Worm (Caenorhabditis elegans) whole organism, L3 larva: ENCODE data around the gene sra-11.

ENCODE experiments used
- ceh-82 ChIP-seq: fragments of 150-350 bp; optimal IDR thresholded peaks from 2 replicates; lab custom pipeline; 2014; ENCODE audit warnings: missing biosample characterization, missing genetic modification characterization
- daf-12 ChIP-seq: fragments of 150-350 bp; optimal IDR thresholded peaks from 2 replicates; lab custom pipeline; 2014; ENCODE audit warnings: missing biosample characterization, missing genetic modification reagents, missing genetic modification characterization
- egl-27 ChIP-seq: sonication (generic microtip); optimal IDR thresholded peaks from 4 replicates; lab custom pipeline; 2017; ENCODE audit warnings: missing biosample characterization, missing genetic modification reagents, missing genetic modification characterization
- elt-1 ChIP-seq: fragments of 150-350 bp; optimal IDR thresholded peaks from 2 replicates; lab custom pipeline; 2014; ENCODE audit warnings: missing biosample characterization, missing genetic modification characterization
- elt-2 ChIP-seq: sonication (generic microtip); optimal IDR thresholded peaks from 2 replicates; lab custom pipeline; 2016; ENCODE audit warnings: missing genetic modification reagents, mild to moderate bottlenecking, missing genetic modification characterization, missing compliant biosample characterization
- jun-1 ChIP-seq: fragments of 150-350 bp; optimal IDR thresholded peaks from 2 replicates; lab custom pipeline; 2014; ENCODE audit warnings: missing biosample characterization, missing genetic modification reagents, missing genetic modification characterization
- lin-15B ChIP-seq: fragments of 150-350 bp; optimal IDR thresholded peaks from 2 replicates; lab custom pipeline; 2014; ENCODE audit warnings: missing biosample characterization, missing genetic modification characterization
- lin-39 ChIP-seq: fragments of 150-350 bp; optimal IDR thresholded peaks from 2 replicates; lab custom pipeline; 2018; ENCODE audit warnings: missing biosample characterization, missing genetic modification reagents, missing genetic modification characterization
- nfya-1 ChIP-seq: sonication (generic microtip); optimal IDR thresholded peaks from 2 replicates; lab custom pipeline; 2017; ENCODE audit warnings: missing genetic modification characterization, mild to moderate bottlenecking, missing compliant biosample characterization, antibody characterized with exemption, moderate library complexity; ENCODE audit not compliant: insufficient read depth
- nhr-12 ChIP-seq: fragments of 150-350 bp; optimal IDR thresholded peaks from 2 replicates; lab custom pipeline; 2014; ENCODE audit warnings: missing biosample characterization, missing genetic modification characterization
- nhr-23 ChIP-seq: fragments of 150-350 bp; optimal IDR thresholded peaks from 2 replicates; lab custom pipeline; 2014; ENCODE audit warnings: missing biosample characterization, missing genetic modification reagents, missing genetic modification characterization
- nhr-25 ChIP-seq: sonication (generic microtip); optimal IDR thresholded peaks from 2 replicates; lab custom pipeline; 2017; ENCODE audit warnings: missing biosample characterization, missing genetic modification characterization
- nhr-43 ChIP-seq: sonication (generic microtip); optimal IDR thresholded peaks from 2 replicates; lab custom pipeline; 2016; ENCODE audit warnings: mild to moderate bottlenecking, missing genetic modification characterization, missing compliant biosample characterization; ENCODE audit not compliant: poor library complexity, severe bottlenecking
- nhr-67 ChIP-seq: fragments of 150-350 bp; optimal IDR thresholded peaks from 2 replicates; lab custom pipeline; 2014; ENCODE audit warnings: missing biosample characterization, missing genetic modification characterization
- nhr-76 ChIP-seq: fragments of 150-350 bp; sonication (generic microtip); optimal IDR thresholded peaks from 5 replicates; lab custom pipeline; 2014; ENCODE audit warnings: missing biosample characterization, missing genetic modification characterization
- pha-4 ChIP-seq: fragments of 150-350 bp; optimal IDR thresholded peaks from 2 replicates; lab custom pipeline; 2014; ENCODE audit warnings: missing biosample characterization, missing genetic modification reagents, missing genetic modification characterization
- pqm-1 ChIP-seq: fragments of 150-350 bp; optimal IDR thresholded peaks from 2 replicates; lab custom pipeline; 2017; ENCODE audit warnings: missing biosample characterization, missing genetic modification characterization, inconsistent platforms
- snpc-4 ChIP-seq: fragments of 150-350 bp; optimal IDR thresholded peaks from 2 replicates; lab custom pipeline; 2014; ENCODE audit warnings: missing biosample characterization, missing genetic modification characterization

Gene sra-11

ce11 chrII:10861723-10862486 lies 48.2 kb downstream of the sra-11 start:
- TF ChIP-seq pqm-1 (peak; percentile 23), nhr-43 (tag; lab: Kevin White, UChicago) (peak; percentile 32), nhr-25 (tag; lab: Kevin White, UChicago) (peak; percentile 80), lin-39 (tag; lab: Kevin White, UChicago) (peak; percentile 28), nhr-12 (tag; lab: Kevin White, UChicago) (no peak), nhr-23 (tag; lab: Kevin White, UChicago) (peak; percentile 1), nfya-1 (tag; lab: Kevin White, UChicago) (peak; percentile 3), elt-2 (peak; percentile 85), nhr-67 (no peak), egl-27 (tag; lab: Kevin White, UChicago) (no peak), elt-1 (tag; lab: Kevin White, UChicago) (peak; percentile 78)

DNA sequence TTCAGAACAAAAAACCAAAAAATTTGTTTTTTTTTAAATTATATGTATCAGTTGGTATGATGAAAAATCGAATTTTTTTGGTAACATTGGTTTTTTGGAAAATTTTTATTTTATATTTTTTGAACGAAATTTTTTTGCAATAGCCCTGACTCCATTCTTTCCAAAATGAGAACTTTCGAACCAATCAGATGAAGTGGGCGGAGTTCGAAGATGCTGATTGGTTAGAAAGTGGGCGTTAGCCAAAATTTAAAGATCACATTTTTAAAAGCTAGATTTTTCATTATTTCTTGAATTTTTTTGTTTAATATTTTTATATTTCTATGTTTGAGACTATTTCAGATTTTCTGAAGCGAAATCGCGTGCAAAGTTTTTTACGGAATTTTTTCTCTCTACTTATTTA lies 48.8 kb downstream of the sra-11 start:
- TF ChIP-seq ceh-82 (tag; lab: Kevin White, UChicago) = no peak
- TF ChIP-seq nfya-1 (tag; lab: Kevin White, UChicago) = peak; percentile 99

- TF ChIP-seq elt-2 (peak; percentile 74), nhr-76 (no peak), pqm-1 (peak; percentile 51), daf-12 (tag; lab: Kevin White, UChicago) (no peak), pha-4 (tag; lab: Kevin White, UChicago) (peak; percentile 9), lin-15B (tag; lab: Kevin White, UChicago) (no peak), jun-1 (tag; lab: Kevin White, UChicago) (peak; percentile 13)
Observed at ce11 chrII:10860840-10861239, 49.3 kb downstream of the sra-11 start, which contains the start of gene M106.3. Gene M106.3 (minus strand): TSS chrII:10860909.

DNA sequence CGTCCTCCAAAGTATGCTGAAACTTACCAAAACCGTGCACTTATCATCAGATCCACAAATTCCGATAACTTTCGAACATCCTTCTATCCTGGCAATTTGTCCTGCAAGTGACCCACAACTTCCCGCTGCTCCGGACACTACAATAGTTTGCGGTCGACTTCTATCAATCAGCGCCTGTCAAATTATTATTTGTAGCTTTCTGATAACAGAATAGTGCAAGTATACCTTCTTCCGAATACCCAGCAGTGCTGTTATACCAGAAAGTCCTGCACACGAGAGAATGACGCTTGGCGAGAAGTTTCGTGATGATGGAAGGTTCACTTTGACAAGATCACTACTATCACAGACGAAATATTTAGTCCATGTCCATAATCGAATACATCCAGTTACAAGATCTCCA lies 50.8 kb downstream of the sra-11 start:
- TF ChIP-seq elt-2 = peak; percentile 3
- no peak for TF ChIP-seq snpc-4 (tag; lab: Kevin White, UChicago)
- TF ChIP-seq, all 47 proteins: peak for 1
